Worm (Caenorhabditis elegans): ENCODE measurements around the gene F55A11.11.
A peak's percentile ranks its signal among the peaks of the same experiment; 100 is the strongest.

F55A11.11 gene

ce11 chrV:11796343-11796742 lies 13.4 kb downstream of the F55A11.11 start:
- TF ChIP-seq Y5F2A.4 (GFP tag; optimal IDR thresholded peaks at IDR 0.05), result no peak
- TF ChIP-seq daf-12 (tag; optimal IDR thresholded peaks at IDR 0.05), result no peak
- TF ChIP-seq lir-3 (tag; optimal IDR thresholded peaks at IDR 0.05), result no peak
- peak in 1 of 2 experiments; percentile 30 for TF ChIP-seq mdl-1 (tag; optimal IDR thresholded peaks at IDR 0.05)
- TF ChIP-seq nhr-28 (tag; optimal IDR thresholded peaks at IDR 0.05), result peak; percentile 11
- peak; percentile 29 for TF ChIP-seq mxl-3 (GFP tag; optimal IDR thresholded peaks at IDR 0.05)
- TF ChIP-seq hlh-30 (tag; optimal IDR thresholded peaks at IDR 0.05; ENCODE audit: insufficient read depth), result peak; percentile 17
- no peak for TF ChIP-seq fos-1 (tag; optimal IDR thresholded peaks at IDR 0.05)
- no peak for TF ChIP-seq hif-1 (tag; optimal IDR thresholded peaks at IDR 0.05)
- no peak for TF ChIP-seq lin-29 (GFP tag; IDR thresholded peaks at IDR 0.05)
- peak; percentile 18 for TF ChIP-seq hlh-11 (tag; optimal IDR thresholded peaks at IDR 0.05)
- no peak for TF ChIP-seq R02D3.7 (tag; optimal IDR thresholded peaks at IDR 0.05)
- TF ChIP-seq unc-62 (GFP tag; optimal IDR thresholded peaks at IDR 0.05 in 1 of 2), result peak in 1 of 2 experiments; percentile 98
- no peak for TF ChIP-seq unc-62 (tag; optimal IDR thresholded peaks at IDR 0.05)
- TF ChIP-seq tra-1 (GFP tag; IDR thresholded peaks at IDR 0.05), result 0 out of 2 replicates have a peak, but pooled peaks have one; percentile 14
- peak in 1 of 2 experiments; percentile 6 for TF ChIP-seq lsy-2 (tag; optimal IDR thresholded peaks at IDR 0.05)

DNA sequence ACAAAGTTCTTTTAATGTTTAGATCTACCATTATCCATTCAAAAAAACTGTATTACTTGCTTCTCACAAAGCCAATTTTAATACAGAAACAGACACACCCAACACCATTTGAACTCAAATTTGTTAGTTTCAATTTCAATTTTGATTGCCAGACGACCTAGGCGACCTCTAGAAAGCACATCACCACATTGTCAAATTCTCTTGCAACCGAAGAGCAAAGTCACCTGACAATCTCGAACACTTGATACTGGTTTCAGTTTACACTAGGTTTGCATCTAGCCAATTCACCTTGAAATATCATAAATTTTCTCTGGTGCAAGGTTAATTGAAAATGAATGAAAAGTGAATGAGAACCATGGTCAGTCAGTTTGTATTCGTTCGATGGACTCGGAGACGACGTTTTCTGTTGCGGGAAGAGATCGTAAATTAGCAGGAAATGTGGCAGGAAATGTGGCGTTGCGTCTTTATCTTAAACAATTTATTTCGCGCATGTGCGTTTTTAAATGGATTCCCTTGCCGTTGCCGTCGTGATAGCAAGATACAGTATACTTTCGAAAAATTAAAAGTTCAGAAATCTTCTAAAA lies 14.4 kb downstream of the F55A11.11 start:
- TF ChIP-seq nhr-41 (GFP tag; IDR thresholded peaks at IDR 0.05), result no peak
- TF ChIP-seq Y48G9A.11 (GFP tag; IDR thresholded peaks at IDR 0.05), result no peak
- peak; percentile 25 for TF ChIP-seq hlh-30 (tag; optimal IDR thresholded peaks at IDR 0.05; ENCODE audit: insufficient read depth)
- peak; percentile 12 for TF ChIP-seq hlh-11 (tag; optimal IDR thresholded peaks at IDR 0.05)
- no peak for TF ChIP-seq aha-1 (tag)
- peak; percentile 70 for TF ChIP-seq mxl-3 (GFP tag; optimal IDR thresholded peaks at IDR 0.05)
- TF ChIP-seq dpl-1 (GFP tag; optimal IDR thresholded peaks at IDR 0.05), result no peak
- no peak for TF ChIP-seq vab-7 (GFP tag; IDR thresholded peaks at IDR 0.05)

DNA sequence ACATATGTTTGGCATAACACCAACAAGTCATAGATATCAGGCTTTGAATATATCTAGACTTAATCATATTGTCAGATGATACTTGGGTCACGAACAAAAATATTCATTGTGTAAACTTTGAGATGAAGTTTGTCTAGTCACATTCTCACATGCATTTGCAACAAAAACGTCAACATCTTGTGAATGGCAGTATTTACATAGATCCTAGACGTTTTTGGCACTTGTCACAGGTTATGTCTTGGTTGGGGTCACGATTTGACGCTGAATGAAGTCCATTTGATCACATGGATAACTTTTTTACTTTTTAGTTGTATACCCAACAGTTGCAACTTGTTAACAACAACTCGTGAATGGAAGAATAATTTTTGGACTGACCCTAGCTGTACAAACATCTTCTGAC lies 15.4 kb downstream of the F55A11.11 start:
- TF ChIP-seq unc-62 (GFP tag; optimal IDR thresholded peaks at IDR 0.05 in 1 of 2) (no peak), unc-62 (tag; optimal IDR thresholded peaks at IDR 0.05) (no peak), vab-7 (GFP tag; IDR thresholded peaks at IDR 0.05) (no peak), ztf-7 (tag; optimal IDR thresholded peaks at IDR 0.05) (no peak), hlh-30 (tag; optimal IDR thresholded peaks at IDR 0.05; ENCODE audit: insufficient read depth) (peak; percentile 63), dve-1 (tag; optimal IDR thresholded peaks at IDR 0.05; ENCODE audit: insufficient read depth) (no peak), lim-7 (GFP tag; IDR thresholded peaks at IDR 0.05) (no peak), nhr-25 (tag; optimal IDR thresholded peaks at IDR 0.05; ENCODE audit: borderline replicate concordance, insufficient read depth) (no peak), arid-1 (GFP tag; conservative IDR thresholded peaks at IDR 0.05) (no peak), nhr-42 (GFP tag; IDR thresholded peaks at IDR 0.05) (no peak)

DNA sequence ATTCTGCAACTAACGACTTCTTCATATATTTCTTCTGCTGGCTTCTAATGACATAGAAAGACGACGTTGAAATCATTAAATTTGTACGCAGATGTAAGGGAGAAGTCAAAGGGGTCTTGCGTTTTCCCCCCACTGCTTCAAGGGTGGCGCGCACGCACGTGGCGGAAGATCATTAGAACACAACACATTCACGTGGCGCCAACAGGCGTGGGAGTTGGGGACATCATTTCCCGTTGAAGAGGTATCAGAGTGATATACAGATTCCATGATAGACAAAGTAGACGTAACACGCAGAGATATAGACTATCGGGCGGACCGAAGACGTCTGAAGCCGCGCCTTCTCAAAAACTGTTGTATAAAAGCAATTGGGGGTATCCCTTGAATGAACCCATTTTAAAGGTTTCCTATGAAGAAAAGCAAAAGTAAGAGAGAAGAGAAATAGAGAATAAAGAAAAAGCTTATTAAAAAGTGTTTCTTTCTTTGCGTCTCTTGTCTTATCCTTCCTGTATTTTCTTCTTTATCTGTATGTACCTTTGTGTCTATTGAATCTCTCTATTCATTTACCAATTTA lies 16.4 kb downstream of the F55A11.11 start:
- TF ChIP-seq T26A8.4 (GFP tag; IDR thresholded peaks at IDR 0.05) (peak; percentile 59), duxl-1 (tag; optimal IDR thresholded peaks at IDR 0.05; ENCODE audit: poor library complexity) (peak; percentile 28), mdl-1 (tag; optimal IDR thresholded peaks at IDR 0.05) (peak; percentile 88 to 92), nhr-28 (tag; optimal IDR thresholded peaks at IDR 0.05) (peak; percentile 32), ZK337.2 (GFP tag; IDR thresholded peaks at IDR 0.05) (no peak), unc-62 (GFP tag; optimal IDR thresholded peaks at IDR 0.05 in 1 of 2) (peak in 1 of 2 experiments; percentile 93), unc-62 (tag; optimal IDR thresholded peaks at IDR 0.05) (no peak), spr-3 (GFP tag; optimal IDR thresholded peaks at IDR 0.05) (no peak), nhr-102 (tag; optimal IDR thresholded peaks at IDR 0.05) (peak; percentile 84), sdz-12 (GFP tag; optimal IDR thresholded peaks at IDR 0.05) (peak; percentile 31), nhr-111 (GFP tag; optimal IDR thresholded peaks at IDR 0.05) (no peak), nhr-6 (tag; optimal IDR thresholded peaks at IDR 0.05) (no peak), ceh-20 (GFP tag; IDR thresholded peaks at IDR 0.05) (peak; percentile 65; the same call in 1 of the 2 replicates), saeg-2 (GFP tag; IDR thresholded peaks at IDR 0.05) (0 out of 2 replicates have a peak, but pooled peaks have one; percentile 5), dmd-6 (GFP tag; IDR thresholded peaks at IDR 0.05) (peak; percentile 82), dpl-1 (GFP tag; optimal IDR thresholded peaks at IDR 0.05) (peak; percentile 13), F26F4.8 (GFP tag; conservative IDR thresholded peaks at IDR 0.05) (no peak), tra-1 (GFP tag; IDR thresholded peaks at IDR 0.05) (peak; percentile 74), daf-8 (GFP tag; IDR thresholded peaks at IDR 0.05) (no peak), F44E2.7 (GFP tag; IDR thresholded peaks at IDR 0.05) (no peak), egl-27 (tag; optimal IDR thresholded peaks at IDR 0.05) (no peak), nhr-25 (tag; optimal IDR thresholded peaks at IDR 0.05; ENCODE audit: borderline replicate concordance, insufficient read depth) (peak; percentile 72)
